Worm (Caenorhabditis elegans) whole organism, L3 larva: ENCODE results near the gene clec-132.

Source experiments
- ceh-9 ChIP-seq: sonication (generic microtip); optimal IDR thresholded peaks from 2 replicates; lab custom pipeline; 2018; ENCODE audit warnings: missing biosample characterization, missing genetic modification characterization
- fkh-10 ChIP-seq: sonication (generic microtip); optimal IDR thresholded peaks from 2 replicates; lab custom pipeline; 2017; ENCODE audit warnings: missing biosample characterization, missing genetic modification reagents, missing genetic modification characterization
- fos-1 ChIP-seq: fragments of 150-350 bp; optimal IDR thresholded peaks from 2 replicates; lab custom pipeline; 2014; ENCODE audit warnings: missing biosample characterization, missing genetic modification characterization
- lin-15B ChIP-seq: fragments of 150-350 bp; optimal IDR thresholded peaks from 2 replicates; lab custom pipeline; 2014; ENCODE audit warnings: missing biosample characterization, missing genetic modification characterization
- lin-39 ChIP-seq: fragments of 150-350 bp; optimal IDR thresholded peaks from 2 replicates; lab custom pipeline; 2018; ENCODE audit warnings: missing biosample characterization, missing genetic modification reagents, missing genetic modification characterization
- nhr-11 ChIP-seq: fragments of 150-350 bp; optimal IDR thresholded peaks from 2 replicates; lab custom pipeline; 2014; ENCODE audit warnings: missing biosample characterization, missing genetic modification characterization
- sea-2 ChIP-seq: fragments of 150-350 bp; sonication (generic microtip); optimal IDR thresholded peaks from 4 replicates; lab custom pipeline; 2014; ENCODE audit warnings: missing biosample characterization, missing genetic modification reagents, missing genetic modification characterization
- unc-62 ChIP-seq: fragments of 150-350 bp; sonication (generic microtip); optimal IDR thresholded peaks from 4 replicates; lab custom pipeline; 2014; ENCODE audit warnings: missing biosample characterization, missing genetic modification reagents, missing genetic modification characterization
- zag-1 ChIP-seq: fragments of 150-350 bp; optimal IDR thresholded peaks from 2 replicates; lab custom pipeline; 2014; ENCODE audit warnings: missing biosample characterization, missing genetic modification characterization
- ztf-11 ChIP-seq: fragments of 150-350 bp; optimal IDR thresholded peaks from 2 replicates; lab custom pipeline; 2014; ENCODE audit warnings: missing biosample characterization, missing genetic modification characterization
- ztf-4 ChIP-seq: fragments of 150-350 bp; optimal IDR thresholded peaks from 2 replicates; lab custom pipeline; 2014; ENCODE audit warnings: missing biosample characterization, missing genetic modification characterization

DNA sequence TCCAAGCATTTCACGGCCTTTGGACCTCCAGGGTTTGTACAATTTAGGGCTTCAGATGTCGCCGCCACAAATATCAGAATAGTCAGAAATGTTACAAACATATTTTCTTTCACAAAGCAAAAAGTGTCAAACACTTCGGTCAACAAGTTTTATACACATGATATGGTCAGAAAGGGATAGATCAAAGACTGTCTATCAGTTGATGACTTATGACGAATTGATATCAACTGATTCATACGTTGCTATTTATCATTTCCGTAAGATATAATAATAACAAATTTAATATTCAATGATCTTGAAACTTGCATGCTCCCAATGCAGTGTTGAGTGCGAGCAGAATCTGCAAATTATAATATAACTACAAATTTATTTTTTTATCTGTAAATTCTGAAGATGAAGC lies 16.2 kb upstream of the clec-132 start, which contains the start of gene W10G11.1:
- TF ChIP-seq ztf-4 (tag; lab: Kevin White, UChicago) (no peak), lin-15B (tag; lab: Kevin White, UChicago) (no peak), fos-1 (tag; lab: Kevin White, UChicago) (no peak), ceh-9 (tag; lab: Kevin White, UChicago) (no peak), nhr-11 (tag; lab: Kevin White, UChicago) (no peak), fkh-10 (GFP tag; lab: Kevin White, UChicago) (no peak), ztf-11 (tag; lab: Kevin White, UChicago) (no peak), sea-2 (GFP tag; lab: Kevin White, UChicago) (no peak), lin-39 (tag; lab: Kevin White, UChicago) (no peak), unc-62 (no peak), zag-1 (tag; lab: Kevin White, UChicago) (no peak)
